Fruit fly (Drosophila melanogaster) whole organism, embryonic: ENCODE data around the gene ArfGAP1.

Source experiments
- ATbp ChIP-seq: fragments of 200-800 bp; sonication (Bioruptor generic); optimal IDR thresholded peaks from 2 replicates; lab custom pipeline; 2017; ENCODE audit warnings: missing biosample characterization, mild to moderate bottlenecking, missing genetic modification characterization, missing genetic modification reagents
- Abd-B ChIP-seq: fragments of 200-800 bp; sonication (Bioruptor generic); optimal IDR thresholded peaks from 2 replicates; lab custom pipeline; 2018; ENCODE audit warnings: missing biosample characterization, mild to moderate bottlenecking, missing genetic modification characterization, moderate library complexity
- BtbVII ChIP-seq: fragments of 200-800 bp; sonication (Bioruptor generic); optimal IDR thresholded peaks from 3 replicates; lab custom pipeline; 2017; ENCODE audit warnings: missing biosample characterization, mild to moderate bottlenecking, missing genetic modification characterization
- C15 ChIP-seq: fragments of 200-800 bp; sonication (Bioruptor generic); IDR thresholded peaks from 3 replicates; pipeline ENCODE4 v1.3.6; 2022; ENCODE audit warnings: missing biosample characterization, missing genetic modification characterization
- CG10462 ChIP-seq: fragments of 200-800 bp; sonication (Bioruptor generic); optimal IDR thresholded peaks from 2 replicates; lab custom pipeline; 2016; ENCODE audit warnings: missing biosample characterization, missing genetic modification characterization
- CG11398 ChIP-seq: fragments of 200-800 bp; sonication (Bioruptor generic); optimal IDR thresholded peaks from 2 replicates; lab custom pipeline; 2016; ENCODE audit warnings: missing biosample characterization, missing genetic modification characterization
- CG12236 ChIP-seq: fragments of 200-800 bp; sonication (Bioruptor generic); optimal IDR thresholded peaks from 2 replicates; lab custom pipeline; 2016; ENCODE audit warnings: missing biosample characterization, missing genetic modification characterization
- CG13775 ChIP-seq: fragments of 200-800 bp; sonication (Bioruptor generic); optimal IDR thresholded peaks from 3 replicates; lab custom pipeline; 2017; ENCODE audit warnings: missing biosample characterization, mild to moderate bottlenecking, missing genetic modification characterization
- CG1603 ChIP-seq: fragments of 200-800 bp; sonication (Bioruptor generic); optimal IDR thresholded peaks from 2 replicates; lab custom pipeline; 2019; ENCODE audit warnings: missing biosample characterization, mild to moderate bottlenecking, missing genetic modification characterization, moderate library complexity
- CG31224 ChIP-seq: fragments of 200-800 bp; sonication (Bioruptor generic); IDR thresholded peaks from 2 replicates; pipeline ENCODE4 v1.3.6; 2022; ENCODE audit warnings: missing biosample characterization, missing genetic modification characterization
- CG32772 ChIP-seq: fragments of 200-800 bp; sonication (Bioruptor generic); IDR thresholded peaks from 2 replicates; pipeline ENCODE4 v1.3.6; 2022; ENCODE audit warnings: missing biosample characterization, missing genetic modification characterization
- CG33213 ChIP-seq: fragments of 200-800 bp; sonication (Bioruptor generic); optimal IDR thresholded peaks from 3 replicates; lab custom pipeline; 2016; ENCODE audit warnings: missing biosample characterization, missing genetic modification characterization
- CG34224 ChIP-seq: fragments of 200-800 bp; sonication (Bioruptor generic); IDR thresholded peaks from 3 replicates; pipeline ENCODE4 v1.3.6; 2022; ENCODE audit warnings: missing biosample characterization, missing genetic modification characterization; ENCODE audit not compliant: partially characterized antibody
- CG6654 ChIP-seq: fragments of 200-800 bp; sonication (Bioruptor generic); optimal IDR thresholded peaks from 2 replicates; lab custom pipeline; 2017; ENCODE audit warnings: missing biosample characterization, mild to moderate bottlenecking, missing genetic modification characterization
- CG6791 ChIP-seq: fragments of 200-800 bp; sonication (Bioruptor generic); IDR thresholded peaks from 3 replicates; pipeline ENCODE4 v1.3.6; 2022; ENCODE audit warnings: missing biosample characterization, missing genetic modification characterization; ENCODE audit not compliant: partially characterized antibody
- CG9215 ChIP-seq: fragments of 200-800 bp; sonication (Bioruptor generic); IDR thresholded peaks from 2 replicates; pipeline ENCODE4 v1.3.6; 2022; ENCODE audit warnings: missing biosample characterization, missing genetic modification characterization
- CHES-1-like ChIP-seq: fragments of 200-800 bp; sonication (Bioruptor generic); optimal IDR thresholded peaks from 2 replicates; lab custom pipeline; 2016; ENCODE audit warnings: missing biosample characterization, missing genetic modification characterization
- Doc3 ChIP-seq: fragments of 200-800 bp; sonication (Bioruptor generic); IDR thresholded peaks from 3 replicates; pipeline ENCODE4 v1.3.6; 2022; ENCODE audit warnings: missing biosample characterization, missing genetic modification characterization; ENCODE audit not compliant: partially characterized antibody
- Fer1 ChIP-seq: fragments of 200-800 bp; sonication (Bioruptor generic); optimal IDR thresholded peaks from 2 replicates; lab custom pipeline; 2017; ENCODE audit warnings: missing biosample characterization, mild to moderate bottlenecking, missing genetic modification characterization
- Fer2 ChIP-seq: fragments of 200-800 bp; sonication (Bioruptor generic); optimal IDR thresholded peaks from 2 replicates; lab custom pipeline; 2018; ENCODE audit warnings: missing biosample characterization, mild to moderate bottlenecking, missing genetic modification characterization, moderate library complexity
- HLHmδ ChIP-seq: fragments of 200-800 bp; sonication (Bioruptor generic); optimal IDR thresholded peaks from 2 replicates; lab custom pipeline; 2018; ENCODE audit warnings: missing biosample characterization, mild to moderate bottlenecking, missing genetic modification characterization, moderate library complexity
- Hmr ChIP-seq: fragments of 200-800 bp; sonication (Bioruptor generic); optimal IDR thresholded peaks from 3 replicates; lab custom pipeline; 2017; ENCODE audit warnings: mild to moderate bottlenecking, missing biosample characterization, missing genetic modification reagents, missing genetic modification characterization
- Lhr ChIP-seq: fragments of 200-800 bp; sonication (Bioruptor generic); optimal IDR thresholded peaks from 3 replicates; lab custom pipeline; 2017; ENCODE audit warnings: mild to moderate bottlenecking, missing biosample characterization, missing genetic modification reagents, missing genetic modification characterization
- Oli ChIP-seq: fragments of 200-800 bp; sonication (Bioruptor generic); optimal IDR thresholded peaks from 2 replicates; lab custom pipeline; 2018; ENCODE audit warnings: missing biosample characterization, mild to moderate bottlenecking, missing genetic modification characterization, moderate library complexity
- Sry-β ChIP-seq: fragments of 200-800 bp; sonication (Bioruptor generic); optimal IDR thresholded peaks from 2 replicates; lab custom pipeline; 2018; ENCODE audit warnings: missing biosample characterization, mild to moderate bottlenecking, missing genetic modification characterization, moderate library complexity
- Sry-δ ChIP-seq: fragments of 200-800 bp; sonication (Bioruptor generic); optimal IDR thresholded peaks from 2 replicates; lab custom pipeline; 2016; ENCODE audit warnings: missing biosample characterization, missing genetic modification characterization
- Xbp1 ChIP-seq: fragments of 200-800 bp; sonication (Bioruptor generic); optimal IDR thresholded peaks from 3 replicates; lab custom pipeline; 2016; ENCODE audit warnings: missing biosample characterization, mild to moderate bottlenecking, missing genetic modification characterization
- al ChIP-seq: fragments of 200-800 bp; sonication (Bioruptor generic); IDR thresholded peaks from 2 replicates; pipeline ENCODE4 v1.3.6; 2022; ENCODE audit warnings: missing biosample characterization, missing genetic modification characterization
- amos ChIP-seq: fragments of 200-800 bp; sonication (Bioruptor generic); IDR thresholded peaks from 2 replicates; pipeline ENCODE4 v1.3.6; 2022; ENCODE audit warnings: missing biosample characterization, missing genetic modification characterization; ENCODE audit not compliant: partially characterized antibody
- cg ChIP-seq: fragments of 200-800 bp; sonication (Bioruptor generic); optimal IDR thresholded peaks from 3 replicates; lab custom pipeline; 2019; ENCODE audit warnings: missing biosample characterization, mild to moderate bottlenecking, missing genetic modification characterization, moderate library complexity
- chif ChIP-seq, 2 experiments: fragments of 200-800 bp; sonication (Bioruptor generic); optimal IDR thresholded peaks; 3 replicates each; lab custom pipeline; 2016; ENCODE audit warnings: missing biosample characterization in 2 of 2, missing genetic modification characterization in 2 of 2
- disco-r ChIP-seq: fragments of 200-800 bp; sonication (Bioruptor generic); optimal IDR thresholded peaks from 2 replicates; lab custom pipeline; 2016; ENCODE audit warnings: missing biosample characterization, missing genetic modification characterization
- fd3F ChIP-seq: fragments of 200-800 bp; sonication (Bioruptor generic); optimal IDR thresholded peaks from 2 replicates; lab custom pipeline; 2018; ENCODE audit warnings: missing biosample characterization, mild to moderate bottlenecking, missing genetic modification characterization, moderate library complexity
- fu2 ChIP-seq: fragments of 200-800 bp; sonication (Bioruptor generic); optimal IDR thresholded peaks from 2 replicates; lab custom pipeline; 2016; ENCODE audit warnings: missing biosample characterization, missing genetic modification characterization
- hb ChIP-seq: fragments of 200-800 bp; sonication (Bioruptor generic); IDR thresholded peaks from 3 replicates; pipeline ENCODE4 v1.3.6; 2022; ENCODE audit warnings: missing biosample characterization, missing genetic modification characterization; ENCODE audit not compliant: partially characterized antibody
- jing ChIP-seq: fragments of 200-800 bp; sonication (Bioruptor generic); optimal IDR thresholded peaks from 2 replicates; lab custom pipeline; 2018; ENCODE audit warnings: missing biosample characterization, mild to moderate bottlenecking, missing genetic modification characterization
- nmo ChIP-seq: fragments of 200-800 bp; sonication (Bioruptor generic); optimal IDR thresholded peaks from 2 replicates; lab custom pipeline; 2018; ENCODE audit warnings: missing biosample characterization, mild to moderate bottlenecking, missing genetic modification characterization, moderate library complexity
- nom ChIP-seq: fragments of 200-800 bp; sonication (Bioruptor generic); optimal IDR thresholded peaks from 2 replicates; lab custom pipeline; 2017; ENCODE audit warnings: missing biosample characterization, missing genetic modification characterization, mild to moderate bottlenecking, moderate library complexity, missing genetic modification reagents
- ranshi ChIP-seq: fragments of 200-800 bp; sonication (Bioruptor generic); IDR thresholded peaks from 2 replicates; pipeline ENCODE4 v1.3.6; 2022; ENCODE audit warnings: missing biosample characterization, missing genetic modification characterization
- run ChIP-seq: fragments of 200-800 bp; sonication (Bioruptor generic); optimal IDR thresholded peaks from 3 replicates; lab custom pipeline; 2018; ENCODE audit warnings: missing biosample characterization, mild to moderate bottlenecking, missing genetic modification characterization
- sqz ChIP-seq: fragments of 200-800 bp; sonication (Bioruptor generic); optimal IDR thresholded peaks from 3 replicates; lab custom pipeline; 2018; ENCODE audit warnings: missing biosample characterization, mild to moderate bottlenecking, missing genetic modification characterization
- ssp ChIP-seq: fragments of 200-800 bp; sonication (Bioruptor generic); IDR thresholded peaks from 2 replicates; pipeline ENCODE4 v1.3.6; 2022; ENCODE audit warnings: missing biosample characterization, missing genetic modification characterization
- tll ChIP-seq, 2 experiments: fragments of 200-800 bp in 1 of 2; fragments of >200 bp in 1 of 2; sonication (Bioruptor generic) in 1 of 2; optimal IDR thresholded peaks; 2 replicates each; lab custom pipeline; 2017 to 2019; ENCODE audit warnings: missing biosample characterization in 2 of 2, missing genetic modification characterization in 2 of 2, mild to moderate bottlenecking in 1 of 2, moderate library complexity in 1 of 2
- unc-4 ChIP-seq: fragments of 200-800 bp; sonication (Bioruptor generic); IDR thresholded peaks from 2 replicates; pipeline ENCODE4 v1.3.6; 2022; ENCODE audit warnings: missing biosample characterization, missing genetic modification characterization; ENCODE audit not compliant: partially characterized antibody
- unpg ChIP-seq: fragments of 200-800 bp; sonication (Bioruptor generic); optimal IDR thresholded peaks from 3 replicates; lab custom pipeline; 2018; ENCODE audit warnings: missing biosample characterization, mild to moderate bottlenecking, missing genetic modification characterization, moderate library complexity
- vfl ChIP-seq: fragments of 200-800 bp; sonication (Bioruptor generic); optimal IDR thresholded peaks from 2 replicates; lab custom pipeline; 2016; ENCODE audit warnings: missing biosample characterization, missing genetic modification characterization
- yki ChIP-seq: fragments of >200 bp; optimal IDR thresholded peaks from 3 replicates; lab custom pipeline; 2018
- zfh1 ChIP-seq: fragments of 200-800 bp; sonication (Bioruptor generic); IDR thresholded peaks from 3 replicates; pipeline ENCODE4 v1.3.6; 2022; ENCODE audit warnings: missing biosample characterization, missing genetic modification characterization

ArfGAP1 gene

dm6 chr3L:12406999-12407632 is 10.3 kb downstream of the ArfGAP1 start (continued):
- TF ChIP-seq Lhr (GFP tag; lab: Kevin White, UChicago): peak; percentile 64
- TF ChIP-seq CG12236 (GFP tag; lab: Kevin White, UChicago): peak; percentile 90
- TF ChIP-seq disco-r (GFP tag; lab: Kevin White, UChicago): peak; percentile 91
- TF ChIP-seq Sry-δ (GFP tag; lab: Kevin White, UChicago): peak; percentile 62
- TF ChIP-seq Fer2 (tag; lab: Kevin White, UChicago): peak; percentile 90
- no peak for TF ChIP-seq tll (GFP tag; optimal IDR thresholded peaks at IDR 0.05; lab: Kevin White, UChicago)
- TF ChIP-seq zfh1 (GFP tag; lab: Robert Waterston, UW): peak; percentile 81
- TF ChIP-seq Xbp1 (GFP tag; lab: Kevin White, UChicago): peak; percentile 59
- TF ChIP-seq amos (GFP tag; lab: Robert Waterston, UW): no peak; the same call in 1 of the 2 replicates
- peak; percentile 82 for TF ChIP-seq vfl
- TF ChIP-seq Doc3: no peak
- peak; percentile 78 for TF ChIP-seq CG31224 (GFP tag; lab: Robert Waterston, UW)
- TF ChIP-seq al (GFP tag; lab: Robert Waterston, UW): peak; percentile 77; the same call in 1 of the 2 replicates
- peak; percentile 93 for TF ChIP-seq fd3F (GFP tag; lab: Kevin White, UChicago)
- TF ChIP-seq HLHmδ (GFP tag; lab: Kevin White, UChicago): no peak
- TF ChIP-seq sqz (GFP tag; lab: Kevin White, UChicago): peak; percentile 88
- peak; percentile 94 for TF ChIP-seq CG33213
- TF ChIP-seq Fer1 (GFP tag; lab: Kevin White, UChicago): peak; percentile 96
- peak; percentile 96 for TF ChIP-seq BtbVII (GFP tag; lab: Kevin White, UChicago)
- TF ChIP-seq CHES-1-like (GFP tag; lab: Kevin White, UChicago): peak; percentile 97
- TF ChIP-seq Sry-β: no peak
- no peak for TF ChIP-seq Oli (tag; lab: Kevin White, UChicago)
- TF ChIP-seq ranshi (GFP tag; lab: Robert Waterston, UW): peak; percentile 93
- TF ChIP-seq CG6654: no peak
- no peak for TF ChIP-seq yki (lab: Kevin White, UChicago)
- peak; percentile 76 for TF ChIP-seq unpg
- TF ChIP-seq CG32772 (GFP tag; lab: Robert Waterston, UW): peak; percentile 59
- no peak for TF ChIP-seq Abd-B (GFP tag; lab: Kevin White, UChicago)
- TF ChIP-seq ATbp (GFP tag; lab: Kevin White, UChicago): peak; percentile 98
- TF ChIP-seq CG10462: peak; percentile 67
- peak; percentile 77; the same call in 1 of the 3 replicates for TF ChIP-seq C15
- peak; percentile 72 for TF ChIP-seq CG1603 (tag; lab: Kevin White, UChicago)
- peak; percentile 71 to 85 for TF ChIP-seq chif (GFP tag; optimal IDR thresholded peaks at IDR 0.05; lab: Kevin White, UChicago)
- peak; percentile 83 for TF ChIP-seq fu2 (GFP tag; lab: Kevin White, UChicago)
- peak; percentile 18; the same call in 2 of the 3 replicates for TF ChIP-seq CG34224
- TF ChIP-seq hb (GFP tag; lab: Robert Waterston, UW): no peak
- peak; percentile 81 for TF ChIP-seq run (tag; lab: Kevin White, UChicago)
- no peak for TF ChIP-seq jing (GFP tag; lab: Kevin White, UChicago)
- TF ChIP-seq unc-4 (GFP tag; lab: Robert Waterston, UW): peak; percentile 41; the same call in 1 of the 2 replicates
- TF ChIP-seq CG9215 (GFP tag; lab: Robert Waterston, UW): peak; percentile 34
- TF ChIP-seq cg (GFP tag; lab: Kevin White, UChicago): peak; percentile 6
- TF ChIP-seq nom: peak; percentile 58
- TF ChIP-seq ssp (GFP tag; lab: Robert Waterston, UW): peak; percentile 48; the same call in 1 of the 2 replicates
- TF ChIP-seq CG13775: peak; percentile 65
- TF ChIP-seq CG11398: peak; percentile 93
- TF ChIP-seq CG6791 (GFP tag; lab: Robert Waterston, UW): no peak
- TF ChIP-seq nmo: peak; percentile 6
- TF ChIP-seq Hmr: peak; percentile 98
